Fruit fly (Drosophila melanogaster): ENCODE measurements around the gene CG6508.
A peak's percentile ranks its signal among the peaks of the same experiment; 100 is the strongest.

The CG6508 gene

dm6 chr2L:10856328-10856942 is 37.5 kb downstream of the CG6508 start, which contains the start of gene Dnz1 (continued):
- TF ChIP-seq CG1024 (GFP tag; IDR thresholded peaks at IDR 0.05) (peak; percentile 54), ems (GFP tag; optimal IDR thresholded peaks at IDR 0.05) (peak; percentile 9), CG14860 (GFP tag; IDR thresholded peaks at IDR 0.05; ENCODE audit: partially characterized antibody) (no peak), az2 (GFP tag; optimal IDR thresholded peaks at IDR 0.05) (peak; percentile 58), Bteb2 (GFP tag; optimal IDR thresholded peaks at IDR 0.05) (no peak), ind (GFP tag; optimal IDR thresholded peaks at IDR 0.05) (peak; percentile 43), Dek (tag; optimal IDR thresholded peaks at IDR 0.05) (peak; percentile 39), ttk (GFP tag; IDR thresholded peaks at IDR 0.05) (peak; percentile 54), CG2678 (tag; optimal IDR thresholded peaks at IDR 0.05) (peak; percentile 68), cas (GFP tag; IDR thresholded peaks at IDR 0.05) (0 out of 2 replicates have a peak, but pooled peaks have one; percentile 5), CG31441 (GFP tag; IDR thresholded peaks at IDR 0.05) (peak; percentile 49; the same call in 1 of the 2 replicates), CG12155 (GFP tag; optimal IDR thresholded peaks at IDR 0.05) (peak; percentile 56), CG11456 (GFP tag; IDR thresholded peaks at IDR 0.05) (peak; percentile 85), Ada2b (GFP tag; IDR thresholded peaks at IDR 0.05) (peak; percentile 49), NfI (GFP tag; optimal IDR thresholded peaks at IDR 0.05) (peak; percentile 37), CG13287 (GFP tag; IDR thresholded peaks at IDR 0.05; ENCODE audit: partially characterized antibody) (peak; percentile 27; the same call in 1 of the 2 replicates), Optix (GFP tag; IDR thresholded peaks at IDR 0.05) (peak; percentile 46; the same call in 1 of the 3 replicates), Dref (GFP tag; IDR thresholded peaks at IDR 0.05) (no peak), tap (tag; optimal IDR thresholded peaks at IDR 0.05) (peak; percentile 39), al (GFP tag; IDR thresholded peaks at IDR 0.05) (peak; percentile 39), Hsf (GFP tag; optimal IDR thresholded peaks at IDR 0.05) (peak; percentile 56), CG14014 (GFP tag; IDR thresholded peaks at IDR 0.05) (peak; percentile 77), phol (tag; optimal IDR thresholded peaks at IDR 0.05) (peak; percentile 49), wdn (GFP tag; IDR thresholded peaks at IDR 0.05) (peak; percentile 54; the same call in 1 of the 2 replicates), Usf (GFP tag; optimal IDR thresholded peaks at IDR 0.05) (no peak), CG34422 (GFP tag; IDR thresholded peaks at IDR 0.05) (peak; percentile 56; the same call in 1 of the 3 replicates), dmrt99B (tag; optimal IDR thresholded peaks at IDR 0.05) (peak; percentile 58), BEAF-32 (GFP tag; optimal IDR thresholded peaks at IDR 0.05) (peak; percentile 5), CG15696 (tag; optimal IDR thresholded peaks at IDR 0.05) (peak; percentile 34), HmgZ (tag; optimal IDR thresholded peaks at IDR 0.05) (peak; percentile 16), CG10209 (GFP tag; optimal IDR thresholded peaks at IDR 0.05) (peak; percentile 25), PHDP (tag; optimal IDR thresholded peaks at IDR 0.05) (peak; percentile 38), CG7556 (GFP tag; optimal IDR thresholded peaks at IDR 0.05) (peak; percentile 16), Ptx1 (GFP tag; IDR thresholded peaks at IDR 0.05) (peak; percentile 76), sisA (GFP tag; IDR thresholded peaks at IDR 0.05) (peak; percentile 21; the same call in 1 of the 2 replicates), Dip3 (GFP tag; optimal IDR thresholded peaks at IDR 0.05) (peak; percentile 32), CG12659 (GFP tag; optimal IDR thresholded peaks at IDR 0.05) (peak; percentile 49), NFAT (GFP tag; IDR thresholded peaks at IDR 0.05) (peak; percentile 79), CG1603 (tag; optimal IDR thresholded peaks at IDR 0.05) (peak; percentile 42), Ravus (GFP tag; IDR thresholded peaks at IDR 0.05) (no peak), Chrac-16 (GFP tag; optimal IDR thresholded peaks at IDR 0.05) (peak; percentile 52), CG6683 (GFP tag; optimal IDR thresholded peaks at IDR 0.05) (no peak), CG31224 (GFP tag; IDR thresholded peaks at IDR 0.05) (peak; percentile 17; the same call in 1 of the 2 replicates), CG10147 (GFP tag; optimal IDR thresholded peaks at IDR 0.05) (peak; percentile 48), CG8765 (GFP tag; IDR thresholded peaks at IDR 0.05) (no peak), en (GFP tag; optimal IDR thresholded peaks at IDR 0.05) (no peak), Rx (GFP tag; IDR thresholded peaks at IDR 0.05) (peak; percentile 45), Drgx (GFP tag; IDR thresholded peaks at IDR 0.05) (peak; percentile 40; the same call in 1 of the 2 replicates), tin (GFP tag; optimal IDR thresholded peaks at IDR 0.05) (peak; percentile 27), fu2 (GFP tag; optimal IDR thresholded peaks at IDR 0.05) (peak; percentile 28)
